Fruit fly (Drosophila melanogaster): ENCODE measurements around the gene CG1958.
A peak's percentile ranks its signal among the peaks of the same experiment; 100 is the strongest.

The CG1958 gene

DNA sequence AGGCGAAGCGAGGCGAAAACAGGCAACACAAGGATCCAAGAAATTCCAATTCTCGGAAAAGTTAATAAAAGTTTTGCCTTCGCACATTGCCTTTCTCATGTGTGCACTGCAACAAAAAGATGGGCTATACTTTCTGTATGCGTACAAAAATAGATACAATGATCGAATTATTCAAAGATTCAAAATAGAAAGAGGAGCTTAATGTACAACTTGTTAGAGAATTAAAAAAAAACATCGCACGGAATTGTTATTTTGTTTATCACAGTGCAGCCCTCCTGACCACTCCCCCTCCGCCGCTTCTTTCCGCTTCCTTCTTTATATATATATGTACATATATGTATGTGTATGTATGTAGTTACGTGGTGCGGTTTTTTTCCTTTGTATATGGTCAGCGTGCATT, 35.6 kb downstream of the CG1958 start (continued):
- TF ChIP-seq CG4854 (GFP tag; optimal IDR thresholded peaks at IDR 0.05) (no peak), GATAe (GFP tag; conservative IDR thresholded peaks at IDR 0.05) (no peak), CG11504 (tag; optimal IDR thresholded peaks at IDR 0.05) (peak; percentile 37), CG18476 (GFP tag; optimal IDR thresholded peaks at IDR 0.05) (no peak), CG2712 (tag; optimal IDR thresholded peaks at IDR 0.05) (peak; percentile 35), CG2129 (GFP tag; IDR thresholded peaks at IDR 0.05; ENCODE audit: partially characterized antibody) (no peak), ase (GFP tag; IDR thresholded peaks at IDR 0.05) (peak; percentile 8; the same call in 1 of the 3 replicates), CG11695 (GFP tag; IDR thresholded peaks at IDR 0.05) (0 out of 3 replicates have a peak, but pooled peaks have one; percentile 9), chm (GFP tag; IDR thresholded peaks at IDR 0.05) (peak; percentile 47; the same call in 1 of the 2 replicates), CG6791 (GFP tag; IDR thresholded peaks at IDR 0.05; ENCODE audit: partially characterized antibody) (no peak), CG7372 (GFP tag; IDR thresholded peaks at IDR 0.05) (no peak), Hr51 (GFP tag; optimal IDR thresholded peaks at IDR 0.05) (no peak), ab (GFP tag; optimal IDR thresholded peaks at IDR 0.05) (no peak), CG1832 (GFP tag; optimal IDR thresholded peaks at IDR 0.05) (no peak), BtbVII (GFP tag; optimal IDR thresholded peaks at IDR 0.05) (no peak), unpg (GFP tag; optimal IDR thresholded peaks at IDR 0.05) (peak; percentile 48), CG16863 (GFP tag; optimal IDR thresholded peaks at IDR 0.05) (no peak), rib (GFP tag; IDR thresholded peaks at IDR 0.05) (no peak), CG34422 (GFP tag; IDR thresholded peaks at IDR 0.05) (peak; percentile 31; the same call in 1 of the 3 replicates), Hr78 (GFP tag; optimal IDR thresholded peaks at IDR 0.05) (no peak), lola (GFP tag; optimal IDR thresholded peaks at IDR 0.05) (peak in 1 of 3 experiments; percentile 55), unc-4 (GFP tag; IDR thresholded peaks at IDR 0.05; ENCODE audit: partially characterized antibody) (no peak), trem (tag; optimal IDR thresholded peaks at IDR 0.05) (no peak), gcm2 (GFP tag; optimal IDR thresholded peaks at IDR 0.05) (no peak), CG17612 (GFP tag; IDR thresholded peaks at IDR 0.05) (no peak), mirr (GFP tag; optimal IDR thresholded peaks at IDR 0.05) (no peak), CG1024 (GFP tag; IDR thresholded peaks at IDR 0.05) (0 out of 2 replicates have a peak, but pooled peaks have one; percentile 33), gcm (GFP tag; optimal IDR thresholded peaks at IDR 0.05) (no peak), HLHmδ (GFP tag; optimal IDR thresholded peaks at IDR 0.05) (no peak), h (optimal IDR thresholded peaks at IDR 0.05) (no peak), CG3065 (GFP tag; optimal IDR thresholded peaks at IDR 0.05) (no peak), Six4 (GFP tag; optimal IDR thresholded peaks at IDR 0.05) (no peak), Oli (tag; optimal IDR thresholded peaks at IDR 0.05) (peak; percentile 22), pum (GFP tag; optimal IDR thresholded peaks at IDR 0.05) (peak; percentile 24), hbn (GFP tag; IDR thresholded peaks at IDR 0.05; ENCODE audit: partially characterized antibody) (no peak), hkb (optimal IDR thresholded peaks at IDR 0.05) (no peak), hkb (GFP tag; IDR thresholded peaks at IDR 0.05) (no peak), zf30C (GFP tag; optimal IDR thresholded peaks at IDR 0.05) (peak; percentile 16), Xrp1 (GFP tag; IDR thresholded peaks at IDR 0.05) (peak; percentile 68), CG7745 (tag; optimal IDR thresholded peaks at IDR 0.05) (no peak), CG14710 (tag; optimal IDR thresholded peaks at IDR 0.05) (peak; percentile 33), sob (GFP tag; IDR thresholded peaks at IDR 0.05) (no peak), ems (GFP tag; optimal IDR thresholded peaks at IDR 0.05) (no peak), lbe (GFP tag; optimal IDR thresholded peaks at IDR 0.05) (peak; percentile 89), dmrt99B (tag; optimal IDR thresholded peaks at IDR 0.05) (peak; percentile 45), Dfd (GFP tag; optimal IDR thresholded peaks at IDR 0.05) (no peak), CG8765 (GFP tag; IDR thresholded peaks at IDR 0.05) (no peak), CG12219 (GFP tag; optimal IDR thresholded peaks at IDR 0.05) (no peak), ara (GFP tag; IDR thresholded peaks at IDR 0.05) (peak; percentile 50; the same call in 1 of the 2 replicates), NC2β (GFP tag; optimal IDR thresholded peaks at IDR 0.05) (no peak), maf-S (GFP tag; optimal IDR thresholded peaks at IDR 0.05) (no peak)

All from whole organism, embryonic.